Fruit fly (Drosophila melanogaster): ENCODE results near the gene CG13605.

CG13605 gene

dm6 chr3R:24112320-24113069 is at the start of gene CG13605:
Gene CG13605 (minus strand): TSS chr3R:24112389.
- TF ChIP-seq CG4496 (GFP tag; IDR thresholded peaks at IDR 0.05) (peak; percentile 86), Pif1B (GFP tag; optimal IDR thresholded peaks at IDR 0.05) (peak; percentile 79), fd96Ca (GFP tag; IDR thresholded peaks at IDR 0.05) (peak; percentile 66), CG15710 (tag; optimal IDR thresholded peaks at IDR 0.05) (peak; percentile 39), D1 (tag; optimal IDR thresholded peaks at IDR 0.05) (no peak), CG14655 (GFP tag; optimal IDR thresholded peaks at IDR 0.05) (peak; percentile 61), CG17806 (tag; optimal IDR thresholded peaks at IDR 0.05) (peak; percentile 54), Ets98B (GFP tag; IDR thresholded peaks at IDR 0.05) (peak; percentile 82), Pif1A (GFP tag; optimal IDR thresholded peaks at IDR 0.05) (peak; percentile 62), rn (GFP tag; IDR thresholded peaks at IDR 0.05) (no peak), CG34367 (tag; optimal IDR thresholded peaks at IDR 0.05) (peak; percentile 25), CG10348 (GFP tag; IDR thresholded peaks at IDR 0.05) (no peak), gl (tag; optimal IDR thresholded peaks at IDR 0.05) (no peak), CG8301 (tag; optimal IDR thresholded peaks at IDR 0.05) (peak; percentile 51), Snoo (tag; optimal IDR thresholded peaks at IDR 0.05) (peak; percentile 69), EcR (GFP tag; optimal IDR thresholded peaks at IDR 0.05) (no peak), CG32121 (GFP tag; IDR thresholded peaks at IDR 0.05) (peak; percentile 77), CG9948 (tag; optimal IDR thresholded peaks at IDR 0.05) (peak; percentile 24), CG8159 (tag; optimal IDR thresholded peaks at IDR 0.05) (peak; percentile 51), CG12605 (GFP tag; IDR thresholded peaks at IDR 0.05) (peak; percentile 37; the same call in 1 of the 2 replicates), CG13204 (GFP tag; optimal IDR thresholded peaks at IDR 0.05) (no peak)

- TF ChIP-seq fd96Ca (GFP tag; IDR thresholded peaks at IDR 0.05) = peak; percentile 91
- TF ChIP-seq CG8301 (tag; optimal IDR thresholded peaks at IDR 0.05) = peak; percentile 85
- TF ChIP-seq CG9948 (tag; optimal IDR thresholded peaks at IDR 0.05) = peak; percentile 87
- TF ChIP-seq Pif1A (GFP tag; optimal IDR thresholded peaks at IDR 0.05) = no peak
- TF ChIP-seq CG13204 (GFP tag; optimal IDR thresholded peaks at IDR 0.05) = no peak
- TF ChIP-seq CG10348 (GFP tag; IDR thresholded peaks at IDR 0.05) = peak; percentile 86
- peak; percentile 89 for TF ChIP-seq Snoo (tag; optimal IDR thresholded peaks at IDR 0.05)
- no peak for TF ChIP-seq CG14655 (GFP tag; optimal IDR thresholded peaks at IDR 0.05)
- peak; percentile 91 for TF ChIP-seq CG8159 (tag; optimal IDR thresholded peaks at IDR 0.05)
- peak; percentile 92 for TF ChIP-seq CG15710 (tag; optimal IDR thresholded peaks at IDR 0.05)
- TF ChIP-seq CG17806 (tag; optimal IDR thresholded peaks at IDR 0.05) = peak; percentile 87
- TF ChIP-seq CG4496 (GFP tag; IDR thresholded peaks at IDR 0.05) = peak; percentile 94
- peak; percentile 85 for TF ChIP-seq rn (GFP tag; IDR thresholded peaks at IDR 0.05)
- TF ChIP-seq gl (tag; optimal IDR thresholded peaks at IDR 0.05) = peak; percentile 75
- peak; percentile 93 for TF ChIP-seq Ets98B (GFP tag; IDR thresholded peaks at IDR 0.05)
- TF ChIP-seq EcR (GFP tag; optimal IDR thresholded peaks at IDR 0.05) = peak; percentile 36
- TF ChIP-seq CG12605 (GFP tag; IDR thresholded peaks at IDR 0.05) = peak; percentile 93
- TF ChIP-seq CG32121 (GFP tag; IDR thresholded peaks at IDR 0.05) = peak; percentile 94
- no peak for TF ChIP-seq D1 (tag; optimal IDR thresholded peaks at IDR 0.05)
- peak; percentile 87 for TF ChIP-seq Pif1B (GFP tag; optimal IDR thresholded peaks at IDR 0.05)
- peak; percentile 84 for TF ChIP-seq CG34367 (tag; optimal IDR thresholded peaks at IDR 0.05)
These were observed 49.1 kb upstream of the CG13605 start, which contains the start of the genes Myo95E and TBC1d7 for dm6 chr3R:24161173-24161811. Gene Myo95E (minus strand): TSS chr3R:24161498. Gene TBC1d7 (plus strand): TSS chr3R:24161727.

- TF ChIP-seq CG4496 (GFP tag; IDR thresholded peaks at IDR 0.05) = peak; percentile 97
- peak; percentile 99 for TF ChIP-seq CG15710 (tag; optimal IDR thresholded peaks at IDR 0.05)
- peak; percentile 74 for TF ChIP-seq gl (tag; optimal IDR thresholded peaks at IDR 0.05)
- TF ChIP-seq Pif1B (GFP tag; optimal IDR thresholded peaks at IDR 0.05) = peak; percentile 97
- peak; percentile 91 for TF ChIP-seq CG10348 (GFP tag; IDR thresholded peaks at IDR 0.05)
- TF ChIP-seq Pif1A (GFP tag; optimal IDR thresholded peaks at IDR 0.05) = peak; percentile 91
- TF ChIP-seq CG8159 (tag; optimal IDR thresholded peaks at IDR 0.05) = peak; percentile 99
- peak; percentile 95 for TF ChIP-seq fd96Ca (GFP tag; IDR thresholded peaks at IDR 0.05)
- peak; percentile 99 for TF ChIP-seq CG9948 (tag; optimal IDR thresholded peaks at IDR 0.05)
- TF ChIP-seq EcR (GFP tag; optimal IDR thresholded peaks at IDR 0.05) = peak; percentile 63
- peak; percentile 98 for TF ChIP-seq CG8301 (tag; optimal IDR thresholded peaks at IDR 0.05)
- TF ChIP-seq D1 (tag; optimal IDR thresholded peaks at IDR 0.05) = no peak
- peak; percentile 98 for TF ChIP-seq Snoo (tag; optimal IDR thresholded peaks at IDR 0.05)
- peak; percentile 89 for TF ChIP-seq CG12605 (GFP tag; IDR thresholded peaks at IDR 0.05)
- TF ChIP-seq CG17806 (tag; optimal IDR thresholded peaks at IDR 0.05) = peak; percentile 98
- peak; percentile 97 for TF ChIP-seq Ets98B (GFP tag; IDR thresholded peaks at IDR 0.05)
- TF ChIP-seq CG34367 (tag; optimal IDR thresholded peaks at IDR 0.05) = peak; percentile 94
- peak; percentile 89 for TF ChIP-seq CG13204 (GFP tag; optimal IDR thresholded peaks at IDR 0.05)
- peak; percentile 98 for TF ChIP-seq CG32121 (GFP tag; IDR thresholded peaks at IDR 0.05)
- peak; percentile 99 for TF ChIP-seq CG14655 (GFP tag; optimal IDR thresholded peaks at IDR 0.05)
- peak; percentile 97 for TF ChIP-seq rn (GFP tag; IDR thresholded peaks at IDR 0.05)
These were observed 40.0 kb upstream of the CG13605 start, which contains the start of the genes p38a and CG6178 for dm6 chr3R:24151924-24152809. Gene p38a (minus strand): TSS chr3R:24152321. Gene CG6178 (plus strand): TSS chr3R:24152347.

- TF ChIP-seq Pif1B (GFP tag; optimal IDR thresholded peaks at IDR 0.05) (no peak), CG12605 (GFP tag; IDR thresholded peaks at IDR 0.05) (no peak), CG17806 (tag; optimal IDR thresholded peaks at IDR 0.05) (no peak), Ets98B (GFP tag; IDR thresholded peaks at IDR 0.05) (no peak), rn (GFP tag; IDR thresholded peaks at IDR 0.05) (no peak), CG13204 (GFP tag; optimal IDR thresholded peaks at IDR 0.05) (no peak), fd96Ca (GFP tag; IDR thresholded peaks at IDR 0.05) (no peak), CG15710 (tag; optimal IDR thresholded peaks at IDR 0.05) (no peak), CG34367 (tag; optimal IDR thresholded peaks at IDR 0.05) (no peak), CG9948 (tag; optimal IDR thresholded peaks at IDR 0.05) (no peak), D1 (tag; optimal IDR thresholded peaks at IDR 0.05) (no peak), CG10348 (GFP tag; IDR thresholded peaks at IDR 0.05) (no peak), EcR (GFP tag; optimal IDR thresholded peaks at IDR 0.05) (no peak), CG32121 (GFP tag; IDR thresholded peaks at IDR 0.05) (no peak), CG4496 (GFP tag; IDR thresholded peaks at IDR 0.05) (no peak), CG8301 (tag; optimal IDR thresholded peaks at IDR 0.05) (no peak), CG8159 (tag; optimal IDR thresholded peaks at IDR 0.05) (no peak), CG14655 (GFP tag; optimal IDR thresholded peaks at IDR 0.05) (no peak), Snoo (tag; optimal IDR thresholded peaks at IDR 0.05) (no peak)
These were observed 37.9 kb upstream of the CG13605 start, which contains the start of gene p38c for dm6 chr3R:24150103-24150502. Gene p38c (minus strand): TSS chr3R:24150203.
